Worm (Caenorhabditis elegans) whole organism, late embryonic: ENCODE measurements around the gene Y50E8A.12.

Experiments used
- T23F11.4 ChIP-seq: fragments of 200-800 bp; sonication (Bioruptor generic); optimal IDR thresholded peaks from 2 replicates; lab custom pipeline; 2018; ENCODE audit warnings: mild to moderate bottlenecking, missing genetic modification characterization, missing compliant biosample characterization
- ama-1 ChIP-seq: fragments of 150-350 bp; optimal IDR thresholded peaks from 2 replicates; lab custom pipeline; 2014
- ceh-24 ChIP-seq: sonication (generic microtip); optimal IDR thresholded peaks from 2 replicates; lab custom pipeline; 2016; ENCODE audit warnings: mild to moderate bottlenecking, missing genetic modification characterization, missing compliant biosample characterization
- ceh-48 ChIP-seq: sonication (generic microtip); optimal IDR thresholded peaks from 2 replicates; lab custom pipeline; 2016; ENCODE audit warnings: missing genetic modification characterization, inconsistent platforms, missing compliant biosample characterization
- dmd-4 ChIP-seq: sonication (generic microtip); optimal IDR thresholded peaks from 2 replicates; lab custom pipeline; 2016; ENCODE audit warnings: borderline replicate concordance, missing genetic modification characterization, missing compliant biosample characterization
- fkh-10 ChIP-seq: fragments of 150-350 bp; optimal IDR thresholded peaks from 2 replicates; lab custom pipeline; 2014; ENCODE audit warnings: missing biosample characterization, missing genetic modification reagents, missing genetic modification characterization
- nfya-1 ChIP-seq: sonication (generic microtip); optimal IDR thresholded peaks from 2 replicates; lab custom pipeline; 2017; ENCODE audit warnings: missing genetic modification characterization, mild to moderate bottlenecking, missing compliant biosample characterization, antibody characterized with exemption, moderate library complexity
- nhr-232 ChIP-seq: sonication (generic microtip); optimal IDR thresholded peaks from 2 replicates; lab custom pipeline; 2016; ENCODE audit warnings: missing genetic modification characterization, missing compliant biosample characterization
- tbx-2 ChIP-seq: sonication (generic microtip); optimal IDR thresholded peaks from 2 replicates; lab custom pipeline; 2016; ENCODE audit warnings: missing genetic modification characterization, missing compliant biosample characterization
- unc-55 ChIP-seq: sonication (generic microtip); optimal IDR thresholded peaks from 2 replicates; lab custom pipeline; 2017; ENCODE audit warnings: missing biosample characterization, missing genetic modification reagents, missing genetic modification characterization
- unc-86 ChIP-seq: sonication (generic microtip); optimal IDR thresholded peaks from 2 replicates; lab custom pipeline; 2016; ENCODE audit warnings: missing genetic modification characterization, missing compliant biosample characterization

ce11 chrV:14781130-14781529 is 2.9 kb downstream of the Y50E8A.12 start, which contains the start of gene Y50E8A.11:
- TF ChIP-seq ceh-24 (tag; lab: Kevin White, UChicago) = no peak
- TF ChIP-seq tbx-2 (tag; lab: Kevin White, UChicago) = no peak
- TF ChIP-seq dmd-4 = no peak
- no peak for TF ChIP-seq fkh-10 (GFP tag; lab: Kevin White, UChicago)
- no peak for TF ChIP-seq unc-86 (tag; lab: Kevin White, UChicago)
- no peak for TF ChIP-seq nfya-1 (tag; lab: Kevin White, UChicago)
- no peak for TF ChIP-seq T23F11.4 (GFP tag; lab: Kevin White, UChicago)
- no peak for TF ChIP-seq ceh-48 (tag; lab: Kevin White, UChicago)
- TF ChIP-seq nhr-232 (tag; lab: Kevin White, UChicago) = no peak
- TF ChIP-seq unc-55 (GFP tag; lab: Kevin White, UChicago) = no peak
- TF ChIP-seq ama-1 (lab: Kevin White, UChicago) = no peak
